Worm (Caenorhabditis elegans): ENCODE data around the gene F42G2.5.

- no peak for TF ChIP-seq him-1 (tag; optimal IDR thresholded peaks at IDR 0.05)
- no peak for TF ChIP-seq dao-5 (tag; optimal IDR thresholded peaks at IDR 0.05)
Observed at ce11 chrII:2440312-2440711, 22.5 kb upstream of the F42G2.5 start.
